Fruit fly (Drosophila melanogaster) whole organism, prepupa: ENCODE measurements around the gene CG13272.

Experiments
- Blimp-1 ChIP-seq: fragments of 200-800 bp; sonication (Bioruptor generic); optimal IDR thresholded peaks from 3 replicates; lab custom pipeline; 2017; ENCODE audit warnings: missing biosample characterization, missing genetic modification characterization, mild to moderate bottlenecking, moderate library complexity, missing genetic modification reagents
- CG10631 ChIP-seq: fragments of 200-800 bp; sonication (Bioruptor generic); optimal IDR thresholded peaks from 2 replicates; lab custom pipeline; 2016; ENCODE audit warnings: missing biosample characterization, missing genetic modification characterization
- CG11294 ChIP-seq: fragments of 200-800 bp; sonication (Bioruptor generic); IDR thresholded peaks from 2 replicates; pipeline ENCODE4 v1.3.6; 2022; ENCODE audit warnings: missing biosample characterization, missing genetic modification characterization
- CG11762 ChIP-seq: fragments of 200-800 bp; sonication (Bioruptor generic); optimal IDR thresholded peaks from 3 replicates; lab custom pipeline; 2016; ENCODE audit warnings: missing biosample characterization, missing genetic modification characterization; ENCODE audit not compliant: insufficient read depth
- CG11902 ChIP-seq: fragments of 200-800 bp; sonication (Bioruptor generic); optimal IDR thresholded peaks from 3 replicates; lab custom pipeline; 2016; ENCODE audit warnings: missing biosample characterization, missing genetic modification characterization
- CG15336 ChIP-seq: fragments of 200-800 bp; sonication (Bioruptor generic); IDR thresholded peaks from 2 replicates; pipeline ENCODE4 v1.3.6; 2022; ENCODE audit warnings: missing biosample characterization, missing genetic modification characterization
- CG3032 ChIP-seq: fragments of 200-800 bp; optimal IDR thresholded peaks from 2 replicates; lab custom pipeline; 2019; ENCODE audit warnings: missing biosample characterization, mild to moderate bottlenecking, missing genetic modification characterization, moderate library complexity
- CG32006 ChIP-seq: fragments of 200-800 bp; sonication (Bioruptor generic); optimal IDR thresholded peaks from 3 replicates; lab custom pipeline; 2017; ENCODE audit warnings: missing biosample characterization, mild to moderate bottlenecking, missing genetic modification characterization
- CG34406 ChIP-seq: fragments of 200-800 bp; sonication (Bioruptor generic); optimal IDR thresholded peaks from 3 replicates; lab custom pipeline; 2016; ENCODE audit warnings: missing biosample characterization, missing genetic modification characterization
- CG6276 ChIP-seq: fragments of 200-800 bp; sonication (Bioruptor generic); optimal IDR thresholded peaks from 2 replicates; lab custom pipeline; 2017; ENCODE audit warnings: missing biosample characterization, mild to moderate bottlenecking, missing genetic modification characterization
- CG6792 ChIP-seq: fragments of 200-800 bp; sonication (Bioruptor generic); optimal IDR thresholded peaks from 3 replicates; lab custom pipeline; 2016; ENCODE audit warnings: missing biosample characterization, missing genetic modification characterization
- CG6808 ChIP-seq: fragments of 200-800 bp; sonication (Bioruptor generic); optimal IDR thresholded peaks from 3 replicates; lab custom pipeline; 2017; ENCODE audit warnings: missing biosample characterization, missing genetic modification characterization, mild to moderate bottlenecking, moderate library complexity, missing genetic modification reagents
- CG6854 ChIP-seq: fragments of 200-800 bp; sonication (Bioruptor generic); optimal IDR thresholded peaks from 2 replicates; lab custom pipeline; 2017; ENCODE audit warnings: missing biosample characterization, mild to moderate bottlenecking, missing genetic modification characterization
- CG7368 ChIP-seq: fragments of 200-800 bp; sonication (Bioruptor generic); optimal IDR thresholded peaks from 3 replicates; lab custom pipeline; 2016; ENCODE audit warnings: missing biosample characterization, missing genetic modification characterization
- CG8119 ChIP-seq: fragments of 200-800 bp; sonication (Bioruptor generic); IDR thresholded peaks from 3 replicates; pipeline ENCODE4 v1.3.6; 2022; ENCODE audit warnings: missing biosample characterization, missing genetic modification characterization
- CG8632 ChIP-seq: fragments of 200-800 bp; sonication (Bioruptor generic); optimal IDR thresholded peaks from 3 replicates; lab custom pipeline; 2016; ENCODE audit warnings: missing biosample characterization, missing genetic modification characterization
- CG9139 ChIP-seq: fragments of 200-800 bp; sonication (Bioruptor generic); optimal IDR thresholded peaks from 3 replicates; lab custom pipeline; 2017; ENCODE audit warnings: missing biosample characterization, mild to moderate bottlenecking, missing genetic modification characterization
- Eip75B ChIP-seq: fragments of 200-800 bp; sonication (Bioruptor generic); optimal IDR thresholded peaks from 3 replicates; lab custom pipeline; 2016; ENCODE audit warnings: missing biosample characterization, missing genetic modification characterization
- Eip78C ChIP-seq: fragments of 200-800 bp; sonication (Bioruptor generic); peaks from one replicate; lab custom pipeline; 2016; ENCODE audit warnings: missing biosample characterization, missing genetic modification characterization
- Eip93F ChIP-seq: fragments of 200-800 bp; sonication (Bioruptor generic); optimal IDR thresholded peaks from 2 replicates; lab custom pipeline; 2016; ENCODE audit warnings: missing biosample characterization, mild to moderate bottlenecking, missing genetic modification characterization
- Ets96B ChIP-seq: fragments of 200-800 bp; optimal IDR thresholded peaks from 2 replicates; lab custom pipeline; 2019; ENCODE audit warnings: missing biosample characterization, mild to moderate bottlenecking, missing genetic modification characterization, moderate library complexity
- Gug ChIP-seq: fragments of 200-800 bp; sonication (Bioruptor generic); IDR thresholded peaks from 2 replicates; pipeline ENCODE4 v1.3.6; 2022; ENCODE audit warnings: missing biosample characterization, missing genetic modification characterization
- Lpt ChIP-seq: fragments of 200-800 bp; sonication (Bioruptor generic); optimal IDR thresholded peaks from 3 replicates; lab custom pipeline; 2016; ENCODE audit warnings: missing biosample characterization, missing genetic modification characterization
- Met ChIP-seq: fragments of 200-800 bp; sonication (Bioruptor generic); optimal IDR thresholded peaks from 3 replicates; lab custom pipeline; 2016; ENCODE audit warnings: missing biosample characterization, missing genetic modification characterization
- OdsH ChIP-seq: fragments of 200-800 bp; sonication (Bioruptor generic); optimal IDR thresholded peaks from 3 replicates; lab custom pipeline; 2016; ENCODE audit warnings: missing biosample characterization, missing genetic modification characterization
- Sox102F ChIP-seq: fragments of 200-800 bp; sonication (Bioruptor generic); optimal IDR thresholded peaks from 2 replicates; lab custom pipeline; 2016; ENCODE audit warnings: missing biosample characterization, mild to moderate bottlenecking, missing genetic modification characterization
- Sox14 ChIP-seq: fragments of 200-800 bp; sonication (Bioruptor generic); optimal IDR thresholded peaks from 3 replicates; lab custom pipeline; 2016; ENCODE audit warnings: missing biosample characterization, missing genetic modification characterization
- Sox15 ChIP-seq: fragments of 200-800 bp; sonication (Bioruptor generic); optimal IDR thresholded peaks from 3 replicates; lab custom pipeline; 2016; ENCODE audit warnings: missing biosample characterization, missing genetic modification characterization
- achi ChIP-seq: fragments of 200-800 bp; sonication (Bioruptor generic); optimal IDR thresholded peaks from 3 replicates; lab custom pipeline; 2016; ENCODE audit warnings: missing biosample characterization, missing genetic modification characterization
- acj6 ChIP-seq: fragments of 200-800 bp; sonication (Bioruptor generic); optimal IDR thresholded peaks from 3 replicates; lab custom pipeline; 2016; ENCODE audit warnings: missing biosample characterization, missing genetic modification characterization
- dac ChIP-seq: fragments of 200-800 bp; sonication (Bioruptor generic); optimal IDR thresholded peaks from 2 replicates; lab custom pipeline; 2017; ENCODE audit warnings: missing biosample characterization, mild to moderate bottlenecking, missing genetic modification characterization
- dsx ChIP-seq: fragments of 200-800 bp; optimal IDR thresholded peaks from 3 replicates; lab custom pipeline; 2019; ENCODE audit warnings: missing biosample characterization, mild to moderate bottlenecking, missing genetic modification characterization, moderate library complexity; ENCODE audit not compliant: poor library complexity, severe bottlenecking
- eg ChIP-seq: fragments of 200-800 bp; sonication (Bioruptor generic); IDR thresholded peaks from 3 replicates; pipeline ENCODE4 v1.3.6; 2022; ENCODE audit warnings: missing biosample characterization, missing genetic modification characterization
- esn ChIP-seq: fragments of 200-800 bp; sonication (Bioruptor generic); optimal IDR thresholded peaks from 2 replicates; lab custom pipeline; 2016; ENCODE audit warnings: missing biosample characterization, mild to moderate bottlenecking, missing genetic modification characterization, moderate library complexity
- fd59A ChIP-seq: fragments of 200-800 bp; sonication (Bioruptor generic); optimal IDR thresholded peaks from 2 replicates; lab custom pipeline; 2017; ENCODE audit warnings: missing biosample characterization, mild to moderate bottlenecking, missing genetic modification characterization, missing genetic modification reagents
- fkh ChIP-seq: fragments of 200-800 bp; sonication (Bioruptor generic); optimal IDR thresholded peaks from 3 replicates; lab custom pipeline; 2017; ENCODE audit warnings: missing biosample characterization, mild to moderate bottlenecking, missing genetic modification characterization, moderate library complexity
- net ChIP-seq: fragments of 200-800 bp; sonication (Bioruptor generic); optimal IDR thresholded peaks from 3 replicates; lab custom pipeline; 2016; ENCODE audit warnings: missing biosample characterization, missing genetic modification characterization
- pdm3 ChIP-seq: fragments of 200-800 bp; sonication (Bioruptor generic); optimal IDR thresholded peaks from 3 replicates; lab custom pipeline; 2016; ENCODE audit warnings: missing biosample characterization, missing genetic modification characterization
- salr ChIP-seq, 2 experiments: fragments of 200-800 bp; sonication (Bioruptor generic); optimal IDR thresholded peaks; 3 replicates each; lab custom pipeline; 2016 to 2018; ENCODE audit warnings: missing biosample characterization in 2 of 2, missing genetic modification characterization in 2 of 2, mild to moderate bottlenecking in 1 of 2
- ss ChIP-seq, 2 experiments: fragments of 200-800 bp; sonication (Bioruptor generic); optimal IDR thresholded peaks; 2 replicates in 1 of 2; 3 replicates in 1 of 2; lab custom pipeline; 2017 to 2018; ENCODE audit warnings: mild to moderate bottlenecking in 2 of 2, missing biosample characterization in 2 of 2, missing genetic modification characterization in 2 of 2, moderate library complexity in 1 of 2
- svp ChIP-seq: fragments of 200-800 bp; sonication (Bioruptor generic); peaks from one replicate; lab custom pipeline; 2016; ENCODE audit warnings: missing biosample characterization, missing genetic modification characterization

The CG13272 gene

dm6 chr2L:16850442-16850841 lies 45.8 kb downstream of the CG13272 start:
- TF ChIP-seq CG6808 (GFP tag; lab: Kevin White, UChicago) (no peak), CG8119 (GFP tag; lab: Robert Waterston, UW) (no peak), CG15336 (GFP tag; lab: Robert Waterston, UW) (no peak), eg (no peak), fd59A (GFP tag; lab: Kevin White, UChicago) (no peak), Met (GFP tag; lab: Kevin White, UChicago) (no peak), Gug (GFP tag; lab: Robert Waterston, UW) (no peak), CG11762 (GFP tag; lab: Kevin White, UChicago) (no peak), CG8632 (GFP tag; lab: Kevin White, UChicago) (no peak), CG32006 (GFP tag; lab: Kevin White, UChicago) (no peak), CG6792 (GFP tag; lab: Kevin White, UChicago) (no peak), salr (GFP tag; optimal IDR thresholded peaks at IDR 0.05; lab: Kevin White, UChicago) (no peak), Blimp-1 (GFP tag; lab: Kevin White, UChicago) (no peak), fkh (no peak), acj6 (GFP tag; lab: Kevin White, UChicago) (no peak), esn (no peak), Sox15 (GFP tag; lab: Kevin White, UChicago) (no peak), Eip75B (GFP tag; lab: Kevin White, UChicago) (no peak), OdsH (no peak), CG3032 (tag; lab: Kevin White, UChicago) (no peak)

dm6 chr2L:16852318-16852932 lies 47.7 kb downstream of the CG13272 start, which contains the start of gene CG31810:
Gene CG31810, minus strand, starts transcription at chr2L:16852368.
- TF ChIP-seq Sox102F (GFP tag; lab: Kevin White, UChicago) (no peak), OdsH (no peak), Eip78C (GFP tag; lab: Kevin White, UChicago) (peak; percentile 36), CG11902 (GFP tag; lab: Kevin White, UChicago) (no peak), Sox14 (GFP tag; lab: Kevin White, UChicago) (no peak), ss (GFP tag; optimal IDR thresholded peaks at IDR 0.05; lab: Kevin White, UChicago) (no peak), CG15336 (GFP tag; lab: Robert Waterston, UW) (0 out of 2 replicates have a peak, but pooled peaks have one; percentile 20)
- TF ChIP-seq, all 60 proteins: peak for 2

- TF ChIP-seq ss (GFP tag; optimal IDR thresholded peaks at IDR 0.05; lab: Kevin White, UChicago) (no peak), OdsH (no peak), achi (GFP tag; lab: Kevin White, UChicago) (no peak), Lpt (GFP tag; lab: Kevin White, UChicago) (no peak), dsx (GFP tag; lab: Kevin White, UChicago) (no peak), CG7368 (GFP tag; lab: Kevin White, UChicago) (no peak), CG11762 (GFP tag; lab: Kevin White, UChicago) (no peak), pdm3 (GFP tag; lab: Kevin White, UChicago) (no peak), Ets96B (no peak), Met (GFP tag; lab: Kevin White, UChicago) (no peak), CG8119 (GFP tag; lab: Robert Waterston, UW) (no peak), CG6854 (GFP tag; lab: Kevin White, UChicago) (no peak), Eip93F (GFP tag; lab: Kevin White, UChicago) (no peak)
- TF ChIP-seq, all 60 proteins: peak for 0
These were observed 52.4 kb downstream of the CG13272 start for dm6 chr2L:16857131-16857530.

dm6 chr2L:16857665-16858064 lies 53.0 kb downstream of the CG13272 start:
- no peak for TF ChIP-seq Sox15 (GFP tag; lab: Kevin White, UChicago)
- no peak for TF ChIP-seq CG9139
- no peak for TF ChIP-seq fd59A (GFP tag; lab: Kevin White, UChicago)
- TF ChIP-seq ss (GFP tag; optimal IDR thresholded peaks at IDR 0.05; lab: Kevin White, UChicago), result no peak
- TF ChIP-seq fkh, result peak; percentile 40
- TF ChIP-seq CG34406 (GFP tag; lab: Kevin White, UChicago), result no peak
- TF ChIP-seq net (GFP tag; lab: Kevin White, UChicago), result no peak
- no peak for TF ChIP-seq dac (GFP tag; lab: Kevin White, UChicago)
- TF ChIP-seq Lpt (GFP tag; lab: Kevin White, UChicago), result no peak
- TF ChIP-seq CG8119 (GFP tag; lab: Robert Waterston, UW), result no peak
- TF ChIP-seq svp (GFP tag; lab: Kevin White, UChicago), result no peak
- TF ChIP-seq Sox102F (GFP tag; lab: Kevin White, UChicago), result no peak
- peak; percentile 22 for TF ChIP-seq Eip78C (GFP tag; lab: Kevin White, UChicago)
- no peak for TF ChIP-seq acj6 (GFP tag; lab: Kevin White, UChicago)
- TF ChIP-seq CG10631 (GFP tag; lab: Kevin White, UChicago), result no peak
- TF ChIP-seq CG6276 (GFP tag; lab: Kevin White, UChicago), result no peak
- TF ChIP-seq CG11294, result no peak
- TF ChIP-seq, all 60 proteins: peak for 2
